Fruit fly (Drosophila melanogaster): ENCODE data around the gene CG43446.
A peak's percentile ranks its signal among the peaks of the same experiment; 100 is the strongest.

CG43446 gene

dm6 chr3R:20960881-20961518 lies 26.7 kb downstream of the CG43446 start:
- TF ChIP-seq rgr (GFP tag; optimal IDR thresholded peaks at IDR 0.05) = peak; percentile 32
- TF ChIP-seq fru (GFP tag; optimal IDR thresholded peaks at IDR 0.05) = peak; percentile 17
- peak; percentile 49 for TF ChIP-seq h (GFP tag; optimal IDR thresholded peaks at IDR 0.05)
- no peak for TF ChIP-seq tai (GFP tag; optimal IDR thresholded peaks at IDR 0.05)
- TF ChIP-seq Hr83 (GFP tag; optimal IDR thresholded peaks at IDR 0.05; ENCODE audit: poor library complexity, severe bottlenecking) = peak; percentile 21
- TF ChIP-seq Jra (GFP tag; optimal IDR thresholded peaks at IDR 0.05) = no peak
- peak; percentile 55 for TF ChIP-seq Vsx2 (GFP tag; optimal IDR thresholded peaks at IDR 0.05; ENCODE audit: partially characterized antibody)
- TF ChIP-seq woc (GFP tag; optimal IDR thresholded peaks at IDR 0.05) = peak; percentile 46
- TF ChIP-seq HLH106 (tag; optimal IDR thresholded peaks at IDR 0.05) = no peak
- TF ChIP-seq Hnf4 (GFP tag; optimal IDR thresholded peaks at IDR 0.05) = peak; percentile 16
- peak; percentile 45 for TF ChIP-seq br (GFP tag; optimal IDR thresholded peaks at IDR 0.05)
- TF ChIP-seq Hr78 (GFP tag; optimal IDR thresholded peaks at IDR 0.05) = no peak
- TF ChIP-seq psq (GFP tag; optimal IDR thresholded peaks at IDR 0.05) = no peak
- TF ChIP-seq Mio (GFP tag; optimal IDR thresholded peaks at IDR 0.05) = no peak
- no peak for TF ChIP-seq Rel (GFP tag; optimal IDR thresholded peaks at IDR 0.05)
- peak; percentile 38 for TF ChIP-seq Rel (tag; optimal IDR thresholded peaks at IDR 0.05)
- peak in 1 of 2 experiments; percentile 32 for TF ChIP-seq foxo (GFP tag; optimal IDR thresholded peaks at IDR 0.05)

dm6 chr3R:20958599-20959150 lies 29.1 kb downstream of the CG43446 start:
- TF ChIP-seq Hnf4 (GFP tag; optimal IDR thresholded peaks at IDR 0.05) (no peak), CG32264 (GFP tag; optimal IDR thresholded peaks at IDR 0.05) (no peak)

- TF ChIP-seq Rel (GFP tag; optimal IDR thresholded peaks at IDR 0.05) = peak; percentile 34
- TF ChIP-seq Rel (tag; optimal IDR thresholded peaks at IDR 0.05) = peak; percentile 70
- peak; percentile 83 for TF ChIP-seq psq (GFP tag; optimal IDR thresholded peaks at IDR 0.05)
- peak; percentile 83 for TF ChIP-seq rgr (GFP tag; optimal IDR thresholded peaks at IDR 0.05)
- peak; percentile 44 for TF ChIP-seq CG32264 (GFP tag; optimal IDR thresholded peaks at IDR 0.05)
- TF ChIP-seq brk (GFP tag; optimal IDR thresholded peaks at IDR 0.05) = peak; percentile 81
- TF ChIP-seq Hr83 (GFP tag; optimal IDR thresholded peaks at IDR 0.05; ENCODE audit: poor library complexity, severe bottlenecking) = peak; percentile 78
- TF ChIP-seq GATAd (GFP tag; optimal IDR thresholded peaks at IDR 0.05) = no peak
- TF ChIP-seq HLH106 (tag; optimal IDR thresholded peaks at IDR 0.05) = peak; percentile 86
- TF ChIP-seq Jra (GFP tag; optimal IDR thresholded peaks at IDR 0.05) = peak; percentile 71
- peak; percentile 81 for TF ChIP-seq br (GFP tag; optimal IDR thresholded peaks at IDR 0.05)
- TF ChIP-seq Abd-B (GFP tag; optimal IDR thresholded peaks at IDR 0.05) = no peak
- TF ChIP-seq sage (GFP tag; optimal IDR thresholded peaks at IDR 0.05) = peak; percentile 32
- TF ChIP-seq dsf (GFP tag; optimal IDR thresholded peaks at IDR 0.05; ENCODE audit: borderline replicate concordance) = peak; percentile 18
- peak; percentile 53 to 87 for TF ChIP-seq foxo (GFP tag; optimal IDR thresholded peaks at IDR 0.05)
- peak; percentile 79 for TF ChIP-seq h (GFP tag; optimal IDR thresholded peaks at IDR 0.05)
- no peak for TF ChIP-seq lola (GFP tag; optimal IDR thresholded peaks at IDR 0.05)
- TF ChIP-seq dl (GFP tag; optimal IDR thresholded peaks at IDR 0.05; ENCODE audit: insufficient read depth in 1 of 2, partially characterized antibody in 2 of 2) = peak; percentile 52 to 85
- TF ChIP-seq Sp1 (GFP tag; optimal IDR thresholded peaks at IDR 0.05) = peak; percentile 88
- TF ChIP-seq fru (GFP tag; optimal IDR thresholded peaks at IDR 0.05) = peak; percentile 93
- TF ChIP-seq OdsH (GFP tag; optimal IDR thresholded peaks at IDR 0.05) = peak; percentile 87
- TF ChIP-seq usp (GFP tag; optimal IDR thresholded peaks at IDR 0.05) = no peak
- peak; percentile 83 for TF ChIP-seq ey (GFP tag; optimal IDR thresholded peaks at IDR 0.05)
- peak; percentile 82 for TF ChIP-seq sv (GFP tag; optimal IDR thresholded peaks at IDR 0.05)
- TF ChIP-seq Dif (GFP tag; optimal IDR thresholded peaks at IDR 0.05; ENCODE audit: partially characterized antibody) = peak; percentile 82
- no peak for TF ChIP-seq Mio (GFP tag; optimal IDR thresholded peaks at IDR 0.05)
- TF ChIP-seq dmrt93B (GFP tag; optimal IDR thresholded peaks at IDR 0.05) = peak; percentile 80
- TF ChIP-seq CG9705 (GFP tag; optimal IDR thresholded peaks at IDR 0.05) = peak; percentile 75
- peak; percentile 57 for TF ChIP-seq Hnf4 (GFP tag; optimal IDR thresholded peaks at IDR 0.05)
- TF ChIP-seq woc (GFP tag; optimal IDR thresholded peaks at IDR 0.05) = peak; percentile 75
- TF ChIP-seq Vsx2 (GFP tag; optimal IDR thresholded peaks at IDR 0.05; ENCODE audit: partially characterized antibody) = peak; percentile 61
- TF ChIP-seq Hr78 (GFP tag; optimal IDR thresholded peaks at IDR 0.05) = no peak
- peak; percentile 80 for TF ChIP-seq tai (GFP tag; optimal IDR thresholded peaks at IDR 0.05)
- TF ChIP-seq jim (GFP tag; optimal IDR thresholded peaks at IDR 0.05) = no peak
These were observed 30.6 kb downstream of the CG43446 start for dm6 chr3R:20956875-20957874.

All from whole organism, wandering third instar larva.